Fruit fly (Drosophila melanogaster) whole organism, embryonic: ENCODE results near the gene phol.

Source experiments
- ATbp ChIP-seq: fragments of 200-800 bp; sonication (Bioruptor generic); optimal IDR thresholded peaks from 2 replicates; lab custom pipeline; 2017; ENCODE audit warnings: missing biosample characterization, mild to moderate bottlenecking, missing genetic modification characterization, missing genetic modification reagents
- C15 ChIP-seq: fragments of 200-800 bp; sonication (Bioruptor generic); IDR thresholded peaks from 3 replicates; pipeline ENCODE4 v1.3.6; 2022; ENCODE audit warnings: missing biosample characterization, missing genetic modification characterization
- CG11093 ChIP-seq: fragments of 200-800 bp; sonication (Bioruptor generic); IDR thresholded peaks from 3 replicates; pipeline ENCODE4 v1.3.6; 2022; ENCODE audit warnings: missing biosample characterization, missing genetic modification characterization
- CG11695 ChIP-seq: fragments of 200-800 bp; sonication (Bioruptor generic); IDR thresholded peaks from 3 replicates; pipeline ENCODE4 v1.3.6; 2022; ENCODE audit warnings: missing biosample characterization, missing genetic modification characterization
- CG12071 ChIP-seq: fragments of 200-800 bp; sonication (Bioruptor generic); optimal IDR thresholded peaks from 3 replicates; lab custom pipeline; 2018; ENCODE audit warnings: missing biosample characterization, mild to moderate bottlenecking, missing genetic modification characterization
- CG12236 ChIP-seq: fragments of 200-800 bp; sonication (Bioruptor generic); optimal IDR thresholded peaks from 2 replicates; lab custom pipeline; 2016; ENCODE audit warnings: missing biosample characterization, missing genetic modification characterization
- CG1233 ChIP-seq: fragments of 200-800 bp; sonication (Bioruptor generic); optimal IDR thresholded peaks from 4 replicates; lab custom pipeline; 2018; ENCODE audit warnings: missing biosample characterization, mild to moderate bottlenecking, missing genetic modification characterization
- CG12391 ChIP-seq: fragments of 200-800 bp; sonication (Bioruptor generic); optimal IDR thresholded peaks from 3 replicates; lab custom pipeline; 2018; ENCODE audit warnings: missing biosample characterization, mild to moderate bottlenecking, missing genetic modification characterization, moderate library complexity
- CG12769 ChIP-seq: fragments of 200-800 bp; sonication (Bioruptor generic); optimal IDR thresholded peaks from 2 replicates; lab custom pipeline; 2019; ENCODE audit warnings: missing biosample characterization, mild to moderate bottlenecking, missing genetic modification characterization, moderate library complexity
- CG13775 ChIP-seq: fragments of 200-800 bp; sonication (Bioruptor generic); optimal IDR thresholded peaks from 3 replicates; lab custom pipeline; 2017; ENCODE audit warnings: missing biosample characterization, mild to moderate bottlenecking, missing genetic modification characterization
- CG14860 ChIP-seq: fragments of 200-800 bp; sonication (Bioruptor generic); IDR thresholded peaks from 3 replicates; pipeline ENCODE4 v1.3.6; 2022; ENCODE audit warnings: missing biosample characterization, missing genetic modification characterization; ENCODE audit not compliant: partially characterized antibody
- CG15696 ChIP-seq: fragments of 200-800 bp; sonication (Bioruptor generic); optimal IDR thresholded peaks from 2 replicates; lab custom pipeline; 2019; ENCODE audit warnings: missing biosample characterization, mild to moderate bottlenecking, missing genetic modification characterization, moderate library complexity
- CG16815 ChIP-seq: fragments of 200-800 bp; sonication (Bioruptor generic); optimal IDR thresholded peaks from 3 replicates; lab custom pipeline; 2017; ENCODE audit warnings: missing biosample characterization, mild to moderate bottlenecking, missing genetic modification characterization
- CG17186 ChIP-seq: fragments of 200-800 bp; sonication (Bioruptor generic); optimal IDR thresholded peaks from 3 replicates; lab custom pipeline; 2017; ENCODE audit warnings: missing biosample characterization, missing genetic modification reagents, missing genetic modification characterization
- CG34224 ChIP-seq: fragments of 200-800 bp; sonication (Bioruptor generic); IDR thresholded peaks from 3 replicates; pipeline ENCODE4 v1.3.6; 2022; ENCODE audit warnings: missing biosample characterization, missing genetic modification characterization; ENCODE audit not compliant: partially characterized antibody
- CG34422 ChIP-seq: fragments of 200-800 bp; sonication (Bioruptor generic); IDR thresholded peaks from 3 replicates; pipeline ENCODE4 v1.3.6; 2022; ENCODE audit warnings: missing biosample characterization, missing genetic modification characterization
- CG3838 ChIP-seq: fragments of 200-800 bp; sonication (Bioruptor generic); optimal IDR thresholded peaks from 3 replicates; lab custom pipeline; 2016; ENCODE audit warnings: missing biosample characterization, missing genetic modification characterization
- CG4707 ChIP-seq: fragments of 200-800 bp; sonication (Bioruptor generic); optimal IDR thresholded peaks from 2 replicates; lab custom pipeline; 2018; ENCODE audit warnings: missing biosample characterization, mild to moderate bottlenecking, missing genetic modification characterization, moderate library complexity
- CG5953 ChIP-seq: fragments of 200-800 bp; sonication (Bioruptor generic); IDR thresholded peaks from 2 replicates; pipeline ENCODE4 v1.3.6; 2022; ENCODE audit warnings: missing biosample characterization, missing genetic modification characterization
- CG6654 ChIP-seq: fragments of 200-800 bp; sonication (Bioruptor generic); optimal IDR thresholded peaks from 2 replicates; lab custom pipeline; 2017; ENCODE audit warnings: missing biosample characterization, mild to moderate bottlenecking, missing genetic modification characterization
- CG8388 ChIP-seq: fragments of 200-800 bp; sonication (Bioruptor generic); optimal IDR thresholded peaks from 2 replicates; lab custom pipeline; 2019; ENCODE audit warnings: missing biosample characterization, mild to moderate bottlenecking, missing genetic modification characterization, moderate library complexity
- CG8765 ChIP-seq: fragments of 200-800 bp; sonication (Bioruptor generic); IDR thresholded peaks from 2 replicates; pipeline ENCODE4 v1.3.6; 2022; ENCODE audit warnings: missing biosample characterization, missing genetic modification characterization
- CG9797 ChIP-seq: fragments of 200-800 bp; sonication (Bioruptor generic); optimal IDR thresholded peaks from 3 replicates; lab custom pipeline; 2018; ENCODE audit warnings: missing biosample characterization, mild to moderate bottlenecking, missing genetic modification characterization
- CrebB ChIP-seq: fragments of 200-800 bp; sonication (Bioruptor generic); optimal IDR thresholded peaks from 3 replicates; lab custom pipeline; 2018; ENCODE audit warnings: missing biosample characterization, mild to moderate bottlenecking, missing genetic modification characterization
- Deaf1 ChIP-seq: fragments of 200-800 bp; optimal IDR thresholded peaks from 3 replicates; lab custom pipeline; 2019; ENCODE audit warnings: missing biosample characterization, mild to moderate bottlenecking, missing genetic modification characterization, moderate library complexity
- Dek ChIP-seq: fragments of 200-800 bp; sonication (Bioruptor generic); optimal IDR thresholded peaks from 3 replicates; lab custom pipeline; 2019; ENCODE audit warnings: missing biosample characterization, mild to moderate bottlenecking, missing genetic modification characterization, moderate library complexity
- Dip2 ChIP-seq: fragments of 200-800 bp; sonication (Bioruptor generic); IDR thresholded peaks from 2 replicates; pipeline ENCODE4 v1.3.6; 2022; ENCODE audit warnings: missing biosample characterization, missing genetic modification characterization
- Dll ChIP-seq: fragments of 200-800 bp; sonication (Bioruptor generic); IDR thresholded peaks from 4 replicates; pipeline ENCODE4 v1.3.6; 2022; ENCODE audit warnings: missing biosample characterization, missing genetic modification characterization; ENCODE audit not compliant: partially characterized antibody
- Eip74EF ChIP-seq, 2 experiments: fragments of 200-800 bp in 1 of 2; fragments of >200 bp in 1 of 2; sonication (Bioruptor generic) in 1 of 2; optimal IDR thresholded peaks; 2 replicates each; lab custom pipeline; 2017 to 2019; ENCODE audit warnings: missing biosample characterization in 2 of 2, missing genetic modification characterization in 2 of 2, mild to moderate bottlenecking in 1 of 2, moderate library complexity in 1 of 2
- Fer1 ChIP-seq: fragments of 200-800 bp; sonication (Bioruptor generic); optimal IDR thresholded peaks from 2 replicates; lab custom pipeline; 2017; ENCODE audit warnings: missing biosample characterization, mild to moderate bottlenecking, missing genetic modification characterization
- MESR4 ChIP-seq: fragments of 200-800 bp; sonication (Bioruptor generic); optimal IDR thresholded peaks from 2 replicates; lab custom pipeline; 2018; ENCODE audit warnings: missing biosample characterization, mild to moderate bottlenecking, missing genetic modification characterization, moderate library complexity
- Max ChIP-seq: fragments of 200-800 bp; sonication (Bioruptor generic); optimal IDR thresholded peaks from 2 replicates; lab custom pipeline; 2016; ENCODE audit warnings: missing biosample characterization, mild to moderate bottlenecking, missing genetic modification characterization
- Ssrp ChIP-seq: fragments of 200-800 bp; sonication (Bioruptor generic); optimal IDR thresholded peaks from 2 replicates; lab custom pipeline; 2018; ENCODE audit warnings: missing biosample characterization, mild to moderate bottlenecking, missing genetic modification characterization, moderate library complexity
- Vsx1 ChIP-seq: fragments of 200-800 bp; sonication (Bioruptor generic); optimal IDR thresholded peaks from 2 replicates; lab custom pipeline; 2017; ENCODE audit warnings: missing biosample characterization, mild to moderate bottlenecking, missing genetic modification characterization, missing genetic modification reagents
- Xrp1 ChIP-seq: fragments of 200-800 bp; sonication (Bioruptor generic); IDR thresholded peaks from 2 replicates; pipeline ENCODE4 v1.3.6; 2022; ENCODE audit warnings: missing biosample characterization, missing genetic modification characterization
- caup ChIP-seq: fragments of 200-800 bp; sonication (Bioruptor generic); optimal IDR thresholded peaks from 3 replicates; lab custom pipeline; 2017; ENCODE audit warnings: missing biosample characterization, mild to moderate bottlenecking, missing genetic modification characterization, moderate library complexity; ENCODE audit not compliant: severe bottlenecking
- crp ChIP-seq, 2 experiments: fragments of 200-800 bp; sonication (Bioruptor generic); optimal IDR thresholded peaks; 2 replicates in 1 of 2; 3 replicates in 1 of 2; lab custom pipeline; 2017; ENCODE audit warnings: missing biosample characterization in 2 of 2, missing genetic modification characterization in 2 of 2, mild to moderate bottlenecking in 1 of 2, moderate library complexity in 1 of 2
- emc ChIP-seq: fragments of 200-800 bp; sonication (Bioruptor generic); optimal IDR thresholded peaks from 2 replicates; lab custom pipeline; 2016; ENCODE audit warnings: missing biosample characterization, missing genetic modification characterization
- eve ChIP-seq, 2 experiments: fragments of >200 bp; optimal IDR thresholded peaks; 2 replicates each; lab custom pipeline; 2017; ENCODE audit warnings: missing biosample characterization in 2 of 2, missing genetic modification characterization in 2 of 2
- kah ChIP-seq: fragments of 200-800 bp; sonication (Bioruptor generic); optimal IDR thresholded peaks from 2 replicates; lab custom pipeline; 2018; ENCODE audit warnings: missing biosample characterization, mild to moderate bottlenecking, missing genetic modification characterization
- kay ChIP-seq: fragments of 200-800 bp; sonication (Bioruptor generic); optimal IDR thresholded peaks from 2 replicates; lab custom pipeline; 2016; ENCODE audit warnings: missing biosample characterization, missing genetic modification characterization
- nerfin-1 ChIP-seq: fragments of 200-800 bp; sonication (Bioruptor generic); optimal IDR thresholded peaks from 3 replicates; lab custom pipeline; 2019; ENCODE audit warnings: missing biosample characterization, mild to moderate bottlenecking, missing genetic modification characterization, moderate library complexity
- pb ChIP-seq: fragments of 200-800 bp; sonication (Bioruptor generic); optimal IDR thresholded peaks from 3 replicates; lab custom pipeline; 2016; ENCODE audit warnings: missing biosample characterization, missing genetic modification characterization
- ranshi ChIP-seq: fragments of 200-800 bp; sonication (Bioruptor generic); IDR thresholded peaks from 2 replicates; pipeline ENCODE4 v1.3.6; 2022; ENCODE audit warnings: missing biosample characterization, missing genetic modification characterization
- schlank ChIP-seq: fragments of 200-800 bp; sonication (Bioruptor generic); optimal IDR thresholded peaks from 2 replicates; lab custom pipeline; 2018; ENCODE audit warnings: missing biosample characterization, mild to moderate bottlenecking, missing genetic modification characterization
- shn ChIP-seq: fragments of 200-800 bp; sonication (Bioruptor generic); optimal IDR thresholded peaks from 3 replicates; lab custom pipeline; 2016; ENCODE audit warnings: missing biosample characterization, missing genetic modification characterization
- sim ChIP-seq: fragments of 200-800 bp; sonication (Bioruptor generic); IDR thresholded peaks from 2 replicates; pipeline ENCODE4 v1.3.6; 2022; ENCODE audit warnings: missing biosample characterization, missing genetic modification characterization
- tll ChIP-seq, 2 experiments: fragments of 200-800 bp in 1 of 2; fragments of >200 bp in 1 of 2; sonication (Bioruptor generic) in 1 of 2; optimal IDR thresholded peaks; 2 replicates each; lab custom pipeline; 2017 to 2019; ENCODE audit warnings: missing biosample characterization in 2 of 2, missing genetic modification characterization in 2 of 2, mild to moderate bottlenecking in 1 of 2, moderate library complexity in 1 of 2

phol gene

dm6 chr3L:9462247-9462769 lies 6.2 kb upstream of the phol start (continued):
- TF ChIP-seq Fer1 (GFP tag; lab: Kevin White, UChicago) (peak; percentile 95), kay (GFP tag; lab: Kevin White, UChicago) (peak; percentile 75), CG3838 (GFP tag; lab: Kevin White, UChicago) (peak; percentile 24), CG34422 (no peak; the same call in 1 of the 3 replicates), eve (GFP tag; optimal IDR thresholded peaks at IDR 0.05; lab: Kevin White, UChicago) (no peak), CG12769 (tag; lab: Kevin White, UChicago) (peak; percentile 52), CG16815 (GFP tag; lab: Kevin White, UChicago) (peak; percentile 70), sim (GFP tag; lab: Robert Waterston, UW) (0 out of 2 replicates have a peak, but pooled peaks have one; percentile 34), CG11093 (GFP tag; lab: Robert Waterston, UW) (0 out of 3 replicates have a peak, but pooled peaks have one; percentile 26), Xrp1 (peak; percentile 89), CG12071 (GFP tag; lab: Kevin White, UChicago) (peak; percentile 84), CG4707 (GFP tag; lab: Kevin White, UChicago) (peak; percentile 47), Max (GFP tag; lab: Kevin White, UChicago) (peak; percentile 90), crp (GFP tag; optimal IDR thresholded peaks at IDR 0.05; lab: Kevin White, UChicago) (peak in 1 of 2 experiments; percentile 21), caup (GFP tag; lab: Kevin White, UChicago) (peak; percentile 79), pb (GFP tag; lab: Kevin White, UChicago) (peak; percentile 40), Eip74EF (GFP tag; optimal IDR thresholded peaks at IDR 0.05; lab: Kevin White, UChicago) (peak in 1 of 2 experiments; percentile 92), Ssrp (tag; lab: Kevin White, UChicago) (peak; percentile 91), Deaf1 (tag; lab: Kevin White, UChicago) (peak; percentile 74), C15 (GFP tag; lab: Robert Waterston, UW) (no peak), nerfin-1 (peak; percentile 86), CG6654 (GFP tag; lab: Kevin White, UChicago) (peak; percentile 64), tll (GFP tag; optimal IDR thresholded peaks at IDR 0.05; lab: Kevin White, UChicago) (no peak), CG1233 (GFP tag; lab: Kevin White, UChicago) (peak; percentile 77), Vsx1 (GFP tag; lab: Kevin White, UChicago) (peak; percentile 91), Dek (tag; lab: Kevin White, UChicago) (peak; percentile 89), CG14860 (GFP tag; lab: Robert Waterston, UW) (no peak), CG17186 (GFP tag; lab: Kevin White, UChicago) (peak; percentile 63), CG12391 (tag; lab: Kevin White, UChicago) (peak; percentile 96), CrebB (tag; lab: Kevin White, UChicago) (peak; percentile 80), emc (no peak), kah (GFP tag; lab: Kevin White, UChicago) (peak; percentile 42), ATbp (peak; percentile 90), CG8765 (peak; percentile 11; the same call in 1 of the 2 replicates), CG5953 (GFP tag; lab: Robert Waterston, UW) (peak; percentile 51; the same call in 1 of the 2 replicates), CG15696 (tag; lab: Kevin White, UChicago) (peak; percentile 90), MESR4 (peak; percentile 18), shn (GFP tag; lab: Kevin White, UChicago) (peak; percentile 69), Dll (GFP tag; lab: Robert Waterston, UW) (peak; percentile 32; the same call in 1 of the 4 replicates), Dip2 (GFP tag; lab: Robert Waterston, UW) (no peak), CG9797 (GFP tag; lab: Kevin White, UChicago) (peak; percentile 4), CG13775 (GFP tag; lab: Kevin White, UChicago) (peak; percentile 90), CG11695 (GFP tag; lab: Robert Waterston, UW) (peak; percentile 84), CG8388 (GFP tag; lab: Kevin White, UChicago) (peak; percentile 94), CG12236 (GFP tag; lab: Kevin White, UChicago) (peak; percentile 60), schlank (tag; lab: Kevin White, UChicago) (peak; percentile 72), ranshi (GFP tag; lab: Robert Waterston, UW) (0 out of 2 replicates have a peak, but pooled peaks have one; percentile 64), CG34224 (GFP tag; lab: Robert Waterston, UW) (no peak)
